Worm (Caenorhabditis elegans): ENCODE data around the gene efn-4.

efn-4 gene

DNA sequence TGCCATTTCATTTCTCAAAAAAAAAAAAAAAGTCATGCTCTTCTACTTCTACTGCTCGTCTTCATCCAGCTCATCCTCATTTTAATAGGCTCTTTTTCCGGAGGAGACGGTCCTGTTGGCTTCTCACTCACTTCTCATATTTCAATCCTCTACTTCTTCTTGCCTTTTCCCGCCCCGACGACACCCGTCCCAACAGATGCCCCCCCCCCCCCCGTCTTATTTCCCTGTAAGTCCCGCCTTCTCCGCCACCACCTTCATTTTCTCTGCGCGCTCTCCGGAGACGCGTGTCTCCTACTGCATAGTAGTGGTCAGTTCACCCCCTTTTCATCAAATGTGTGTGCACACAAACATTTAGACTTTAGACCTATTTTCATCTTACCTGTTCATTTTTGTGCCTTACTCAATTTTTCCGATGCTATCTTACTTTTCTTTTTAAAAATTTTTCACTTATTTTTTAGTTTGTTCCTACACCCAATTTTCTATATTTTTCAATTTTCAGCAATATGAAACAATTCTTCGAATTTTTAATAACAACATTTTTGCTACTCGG is at the start of gene efn-4:
Gene efn-4 (plus strand): TSS at position 500 of the 550 bp plus-strand sequence.
- TF ChIP-seq him-1 (tag; optimal IDR thresholded peaks at IDR 0.05) (no peak), W03F9.2 (tag; optimal IDR thresholded peaks at IDR 0.05) (no peak), dao-5 (tag; optimal IDR thresholded peaks at IDR 0.05) (no peak)

DNA sequence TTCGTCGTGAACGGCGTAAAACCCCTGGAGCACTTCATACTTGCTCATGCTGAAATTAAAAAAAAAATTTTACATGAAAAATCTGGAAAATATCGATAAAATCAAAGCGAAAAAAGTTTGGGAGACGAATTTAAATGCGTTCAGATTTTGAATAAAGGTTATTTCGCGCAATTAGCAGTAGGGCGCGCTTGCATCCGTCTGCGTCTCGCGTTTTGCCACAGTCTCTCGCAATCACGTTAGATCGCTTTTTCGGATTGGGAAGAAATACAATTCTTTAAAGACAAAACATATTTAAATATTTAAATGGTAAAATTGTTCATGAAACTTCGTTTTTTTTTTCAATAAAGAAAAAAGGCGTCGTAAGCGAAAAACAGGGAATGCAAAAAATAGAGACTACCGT is 39.6 kb upstream of the efn-4 start, which contains the start of gene pig-1:
Gene pig-1 (minus strand): TSS at position 49 of the 400 bp plus-strand sequence.
- TF ChIP-seq W03F9.2 (tag; optimal IDR thresholded peaks at IDR 0.05) (peak; percentile 27), dao-5 (tag; optimal IDR thresholded peaks at IDR 0.05) (no peak)

DNA sequence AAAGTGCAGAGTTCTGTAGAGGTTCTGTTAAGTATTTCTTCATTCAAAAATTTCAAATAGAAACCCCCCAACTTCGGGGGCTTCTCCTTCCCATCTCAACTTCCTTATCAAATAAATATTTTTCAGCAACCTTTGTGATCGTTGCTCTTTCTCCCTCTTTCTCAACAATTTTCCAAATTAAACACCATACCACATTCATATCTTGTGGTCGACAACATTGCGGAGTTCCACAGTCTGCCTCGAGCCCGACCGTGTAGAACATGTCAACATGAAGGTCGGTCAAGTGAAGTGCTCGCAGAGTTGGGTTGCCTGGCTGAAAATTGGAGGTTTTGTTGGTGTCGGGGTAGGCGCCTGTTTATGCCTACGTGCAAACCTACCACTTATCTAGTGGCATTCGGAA is 36.5 kb upstream of the efn-4 start:
- TF ChIP-seq him-1 (tag; optimal IDR thresholded peaks at IDR 0.05), result no peak
- no peak for TF ChIP-seq dao-5 (tag; optimal IDR thresholded peaks at IDR 0.05)
- TF ChIP-seq W03F9.2 (tag; optimal IDR thresholded peaks at IDR 0.05), result no peak

DNA sequence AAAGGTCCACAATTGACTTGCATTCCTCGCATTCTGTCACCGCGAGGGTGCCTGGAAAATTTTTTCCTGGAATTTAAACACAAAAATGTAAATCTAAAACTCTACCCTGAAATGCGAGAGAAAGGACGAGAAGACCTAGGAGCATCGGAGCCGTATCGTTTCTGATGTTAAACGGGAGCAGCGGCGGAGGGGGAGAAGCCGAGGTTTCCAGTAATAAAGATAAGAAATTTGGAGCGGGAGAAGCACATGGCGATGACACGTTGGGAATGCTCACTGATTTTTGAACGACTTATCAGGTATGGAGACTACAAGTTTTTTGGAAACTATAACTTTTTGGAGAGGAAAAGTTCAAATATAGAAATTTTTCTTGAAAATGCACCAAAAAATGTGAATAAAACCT is 35.4 kb upstream of the efn-4 start, which contains the start of gene asm-3:
Gene asm-3 (minus strand): TSS at position 215 of the 400 bp plus-strand sequence.
- TF ChIP-seq him-1 (tag; optimal IDR thresholded peaks at IDR 0.05), result no peak
- no peak for TF ChIP-seq W03F9.2 (tag; optimal IDR thresholded peaks at IDR 0.05)
- TF ChIP-seq dao-5 (tag; optimal IDR thresholded peaks at IDR 0.05), result no peak

DNA sequence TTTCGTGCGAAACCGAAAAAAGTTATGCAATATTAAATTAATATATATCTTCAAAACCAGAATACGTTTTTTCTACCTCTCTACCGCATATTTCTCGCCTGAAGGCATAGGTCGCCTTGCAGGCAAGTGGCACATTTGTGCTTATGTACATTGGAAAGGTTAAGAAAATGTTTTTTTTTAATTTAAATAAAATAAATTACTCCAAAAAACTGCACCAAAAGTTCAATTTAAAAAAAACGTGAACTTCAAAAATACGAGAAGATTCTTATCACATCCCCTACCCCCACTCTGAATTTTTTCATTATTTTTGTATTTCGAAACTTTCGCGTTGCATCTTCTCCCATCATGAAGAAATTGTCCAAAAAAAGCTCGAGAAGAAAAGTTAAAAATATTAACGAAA is 34.7 kb upstream of the efn-4 start, which contains the start of gene W03G1.2:
Gene W03G1.2 (plus strand): TSS at position 301 of the 400 bp plus-strand sequence.
- no peak for TF ChIP-seq W03F9.2 (tag; optimal IDR thresholded peaks at IDR 0.05)
- TF ChIP-seq dao-5 (tag; optimal IDR thresholded peaks at IDR 0.05), result no peak
- no peak for TF ChIP-seq him-1 (tag; optimal IDR thresholded peaks at IDR 0.05)

DNA sequence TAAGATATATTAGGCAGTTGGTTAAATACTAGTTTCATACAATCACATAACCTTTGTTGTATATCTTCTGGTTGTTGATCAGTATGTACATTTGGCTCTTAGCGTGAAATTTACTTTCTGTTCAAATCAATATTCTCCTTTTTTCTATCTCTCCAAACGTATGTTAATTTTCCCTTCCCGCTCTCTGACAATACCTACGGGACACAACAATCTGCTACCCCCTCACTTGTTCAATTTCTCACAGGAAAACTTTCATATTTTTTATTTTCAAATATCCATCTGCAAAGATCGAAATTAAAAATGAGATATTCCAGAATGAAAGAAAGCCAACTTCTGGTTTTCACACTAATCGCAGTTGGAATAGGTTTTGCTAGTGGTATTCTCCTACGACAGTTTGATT is 27.2 kb upstream of the efn-4 start, which contains the start of gene glt-7:
Gene glt-7 (plus strand): TSS at position 301 of the 400 bp plus-strand sequence.
- TF ChIP-seq W03F9.2 (tag; optimal IDR thresholded peaks at IDR 0.05) (no peak), dao-5 (tag; optimal IDR thresholded peaks at IDR 0.05) (no peak), him-1 (tag; optimal IDR thresholded peaks at IDR 0.05) (no peak)

DNA sequence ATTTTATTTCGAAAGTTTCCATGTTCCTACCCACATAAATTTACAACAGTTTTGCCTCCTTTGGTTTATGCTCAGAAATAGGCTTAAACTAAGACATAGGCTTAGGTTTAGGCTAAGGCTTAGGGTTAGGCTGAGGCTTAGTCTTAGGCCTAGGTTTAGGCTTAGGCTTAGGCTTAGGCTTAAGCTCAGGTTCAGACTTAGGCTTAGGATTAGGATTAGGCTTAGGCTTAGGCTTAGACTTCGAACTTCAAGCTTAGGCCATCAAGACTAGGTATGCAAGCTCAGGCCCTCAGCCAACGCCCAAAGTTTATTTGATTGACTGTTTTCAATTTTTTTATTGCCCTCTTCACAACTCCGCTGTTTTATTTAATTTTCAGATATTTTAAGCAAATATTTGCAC is 13.2 kb upstream of the efn-4 start:
- no peak for TF ChIP-seq him-1 (tag; optimal IDR thresholded peaks at IDR 0.05)
- TF ChIP-seq W03F9.2 (tag; optimal IDR thresholded peaks at IDR 0.05), result no peak
- no peak for TF ChIP-seq dao-5 (tag; optimal IDR thresholded peaks at IDR 0.05)

DNA sequence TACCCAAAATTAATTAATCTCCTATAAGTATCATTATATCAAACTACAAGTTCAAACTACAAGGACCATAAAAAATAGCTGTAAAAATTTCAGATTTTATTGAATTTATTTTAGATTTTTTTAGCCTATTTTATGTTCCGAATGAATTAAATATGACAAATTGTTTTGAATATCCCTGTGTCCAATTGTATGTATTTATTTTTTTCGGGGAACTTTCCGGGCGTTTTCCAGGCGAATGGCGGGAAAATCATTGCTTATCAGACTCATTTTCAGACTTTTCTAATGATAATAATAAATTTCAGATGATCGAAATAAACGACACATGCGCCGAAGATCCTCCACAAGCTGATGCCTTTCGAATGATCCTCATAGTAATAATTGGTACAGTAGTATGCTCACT is 11.0 kb upstream of the efn-4 start, which contains the start of gene F56A11.4:
Gene F56A11.4 (plus strand): TSS at position 301 of the 400 bp plus-strand sequence.
- TF ChIP-seq dao-5 (tag; optimal IDR thresholded peaks at IDR 0.05), result no peak
- no peak for TF ChIP-seq W03F9.2 (tag; optimal IDR thresholded peaks at IDR 0.05)
- no peak for TF ChIP-seq him-1 (tag; optimal IDR thresholded peaks at IDR 0.05)

DNA sequence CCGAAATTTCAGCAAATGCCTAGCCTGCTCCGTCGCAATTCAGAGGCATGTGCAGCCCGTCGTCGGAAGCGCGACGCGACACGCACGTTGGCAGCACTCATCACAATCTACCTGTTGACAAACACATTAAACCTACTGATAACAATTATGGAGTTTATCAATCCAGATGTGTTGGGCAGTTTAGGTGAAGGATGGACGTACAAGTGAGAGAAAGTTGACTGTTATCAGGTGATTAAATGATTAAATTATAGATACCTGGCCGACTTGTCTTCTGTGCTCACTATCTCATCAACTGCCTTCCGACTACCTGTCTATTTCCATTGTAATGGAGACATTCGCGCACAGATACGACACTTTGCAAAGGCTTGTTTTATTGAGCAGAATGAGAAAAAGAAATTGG is 7.1 kb upstream of the efn-4 start:
- no peak for TF ChIP-seq dao-5 (tag; optimal IDR thresholded peaks at IDR 0.05)
- TF ChIP-seq him-1 (tag; optimal IDR thresholded peaks at IDR 0.05), result no peak
- no peak for TF ChIP-seq W03F9.2 (tag; optimal IDR thresholded peaks at IDR 0.05)

DNA sequence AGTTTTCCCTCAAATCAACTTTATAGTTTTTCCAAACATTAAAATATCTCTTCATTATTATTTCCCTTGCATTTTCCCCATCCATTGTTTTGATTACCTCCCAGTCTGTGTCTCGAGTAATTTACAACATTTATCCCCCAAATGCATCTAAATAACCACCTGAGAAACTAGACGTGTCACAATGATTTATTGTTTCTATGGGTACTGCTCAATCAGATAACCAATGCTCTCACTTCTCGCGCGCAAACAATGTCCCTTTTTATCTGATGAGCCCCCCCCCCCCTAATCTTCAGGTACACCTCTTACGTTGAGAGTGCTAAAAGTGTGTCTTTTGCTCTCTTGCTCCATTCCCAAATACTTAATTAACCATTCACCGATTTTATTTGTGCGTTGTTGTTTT is 5.0 kb upstream of the efn-4 start:
- TF ChIP-seq him-1 (tag; optimal IDR thresholded peaks at IDR 0.05) (no peak), dao-5 (tag; optimal IDR thresholded peaks at IDR 0.05) (no peak), W03F9.2 (tag; optimal IDR thresholded peaks at IDR 0.05) (no peak)

DNA sequence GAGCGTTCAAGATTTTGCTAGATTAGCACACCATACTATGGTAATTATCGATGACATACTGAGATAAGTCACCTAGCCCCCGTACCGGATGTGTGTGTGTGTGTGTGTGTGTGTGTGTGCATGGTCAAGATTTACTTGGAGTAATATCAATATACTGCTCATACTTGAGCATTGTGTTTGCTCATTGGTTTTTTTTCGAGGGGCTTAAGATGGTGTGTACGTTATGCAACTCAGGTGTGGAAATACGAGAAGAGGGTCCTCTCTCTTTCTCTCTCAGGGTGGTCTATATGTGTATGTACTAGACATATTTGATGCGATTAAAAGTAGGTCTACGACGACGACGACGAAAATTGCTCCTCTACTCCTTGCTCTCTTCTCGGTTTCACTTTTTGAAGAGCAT is 1.3 kb downstream of the efn-4 start:
- TF ChIP-seq dao-5 (tag; optimal IDR thresholded peaks at IDR 0.05), result no peak

DNA sequence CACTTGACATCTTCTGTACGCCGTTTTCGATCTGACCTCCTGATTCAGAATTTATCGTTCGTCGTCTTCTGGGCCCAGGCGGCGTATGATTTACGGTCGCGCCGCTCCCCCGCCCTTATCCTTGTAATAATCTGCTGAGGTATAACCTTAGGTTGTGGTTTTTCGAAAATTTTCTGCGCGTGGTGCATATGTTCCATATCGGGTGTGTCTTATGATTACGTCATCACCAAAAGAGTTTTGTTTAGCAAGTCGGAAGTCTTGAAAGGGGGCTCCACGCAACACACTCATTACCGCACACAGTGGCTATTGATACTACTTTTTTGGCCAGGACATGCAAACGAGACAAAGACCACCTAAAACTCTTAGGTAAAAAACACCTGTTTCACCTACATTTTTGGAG is 1.7 kb downstream of the efn-4 start:
- TF ChIP-seq dao-5 (tag; optimal IDR thresholded peaks at IDR 0.05), result no peak
- no peak for TF ChIP-seq W03F9.2 (tag; optimal IDR thresholded peaks at IDR 0.05)
- TF ChIP-seq him-1 (tag; optimal IDR thresholded peaks at IDR 0.05), result no peak

DNA sequence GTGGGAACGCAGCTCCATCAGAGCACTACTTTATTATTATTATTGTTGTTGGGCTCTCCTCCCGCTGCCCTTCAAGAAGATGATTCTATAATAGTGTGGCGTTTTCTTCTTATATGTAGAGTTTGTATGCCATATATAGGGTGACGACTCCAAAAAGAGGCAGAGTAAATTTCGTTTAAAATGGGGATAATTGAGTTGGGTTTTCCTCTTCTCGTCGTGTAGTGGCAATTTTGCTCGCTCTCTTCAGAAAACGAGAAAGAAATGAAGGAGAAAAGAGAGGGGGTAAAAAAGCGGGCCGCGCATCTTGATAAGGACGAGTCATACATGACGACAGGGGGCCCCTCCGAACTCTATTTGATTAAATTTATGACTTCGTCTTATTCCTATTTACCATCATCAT is 4.4 kb downstream of the efn-4 start:
- no peak for TF ChIP-seq him-1 (tag; optimal IDR thresholded peaks at IDR 0.05)
- no peak for TF ChIP-seq W03F9.2 (tag; optimal IDR thresholded peaks at IDR 0.05)
- no peak for TF ChIP-seq dao-5 (tag; optimal IDR thresholded peaks at IDR 0.05)

DNA sequence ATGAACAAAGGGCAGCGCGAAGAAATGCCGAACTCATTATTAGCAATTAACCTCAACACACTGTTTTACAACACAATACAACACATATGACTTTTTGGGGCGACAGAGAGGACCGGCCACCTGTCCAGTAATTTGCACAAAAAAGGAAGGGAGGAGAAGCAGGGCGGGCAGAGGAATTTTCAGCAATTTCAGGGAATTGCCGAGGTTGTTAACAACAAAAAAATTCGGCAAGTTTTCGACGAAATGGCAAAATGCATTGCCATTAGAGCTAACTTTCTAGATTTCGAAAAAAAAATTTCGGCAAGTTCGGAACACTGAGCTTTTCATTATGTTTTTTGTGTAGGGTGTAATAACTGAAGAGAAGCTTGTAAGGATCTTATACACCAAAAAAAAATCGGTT is 5.0 kb downstream of the efn-4 start:
- TF ChIP-seq dao-5 (tag; optimal IDR thresholded peaks at IDR 0.05) (no peak), him-1 (tag; optimal IDR thresholded peaks at IDR 0.05) (no peak), W03F9.2 (tag; optimal IDR thresholded peaks at IDR 0.05) (no peak)

DNA sequence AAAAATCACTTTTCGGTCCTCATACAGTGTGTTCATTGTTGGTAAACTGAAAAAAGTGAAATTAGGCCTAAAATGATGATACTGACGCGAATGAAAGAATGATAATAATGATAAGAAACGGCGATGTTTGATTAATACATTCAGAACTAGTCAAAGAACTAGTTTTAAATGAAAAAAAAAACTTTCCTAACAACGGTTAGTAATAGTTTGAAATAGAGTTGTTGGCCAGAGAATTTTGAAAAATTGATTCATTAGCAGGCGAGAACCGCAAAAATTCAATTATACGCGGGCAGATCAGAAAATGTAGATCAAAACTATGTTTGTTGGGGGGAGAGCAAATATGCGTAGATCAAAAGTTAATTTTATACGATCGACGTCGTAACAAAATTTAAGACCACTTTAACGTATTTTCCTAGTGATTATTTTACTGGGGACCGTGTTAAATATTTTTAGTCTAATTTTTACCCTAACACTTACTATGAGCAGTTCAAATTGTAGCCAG is 11.8 kb downstream of the efn-4 start, which contains the start of gene F56A11.5:
Gene F56A11.5 (minus strand): TSS at position 51 of the 502 bp plus-strand sequence.
- TF ChIP-seq W03F9.2 (tag; optimal IDR thresholded peaks at IDR 0.05) (no peak), him-1 (tag; optimal IDR thresholded peaks at IDR 0.05) (no peak), dao-5 (tag; optimal IDR thresholded peaks at IDR 0.05) (no peak)
